Worm (Caenorhabditis elegans): ENCODE results near the gene W09G12.6.

W09G12.6 gene

ce11 chrIV:1209320-1209719 lies 22.4 kb upstream of the W09G12.6 start:
- TF ChIP-seq cnd-1 (tag; optimal IDR thresholded peaks at IDR 0.05), result no peak

ce11 chrIV:1209813-1210212 lies 21.9 kb upstream of the W09G12.6 start:
- no peak for TF ChIP-seq nhr-2 (tag; optimal IDR thresholded peaks at IDR 0.05)
- TF ChIP-seq zip-8 (tag; optimal IDR thresholded peaks at IDR 0.05), result no peak
- no peak for TF ChIP-seq flh-1 (GFP tag; optimal IDR thresholded peaks at IDR 0.05)
- no peak for TF ChIP-seq ceh-43 (GFP tag; optimal IDR thresholded peaks at IDR 0.05)
- TF ChIP-seq nhr-237 (tag; optimal IDR thresholded peaks at IDR 0.05), result no peak
- TF ChIP-seq hlh-1 (tag; optimal IDR thresholded peaks at IDR 0.05), result no peak
- TF ChIP-seq ces-1 (GFP tag; optimal IDR thresholded peaks at IDR 0.05), result no peak
- no peak for TF ChIP-seq mep-1 (tag; optimal IDR thresholded peaks at IDR 0.05)
- TF ChIP-seq lin-32 (GFP tag; optimal IDR thresholded peaks at IDR 0.05), result no peak
- TF ChIP-seq nhr-28 (tag; optimal IDR thresholded peaks at IDR 0.05), result no peak
- TF ChIP-seq pha-4 (tag; optimal IDR thresholded peaks at IDR 0.05), result no peak
- TF ChIP-seq ceh-39 (tag; optimal IDR thresholded peaks at IDR 0.05), result no peak
- TF ChIP-seq sptf-1 (tag; optimal IDR thresholded peaks at IDR 0.05), result no peak
- TF ChIP-seq drap-1 (GFP tag; optimal IDR thresholded peaks at IDR 0.05), result no peak
- no peak for TF ChIP-seq elt-1 (tag; optimal IDR thresholded peaks at IDR 0.05; ENCODE audit: borderline replicate concordance, insufficient read depth)
- TF ChIP-seq mab-5 (tag; optimal IDR thresholded peaks at IDR 0.05), result no peak
- TF ChIP-seq ceh-83 (GFP tag; optimal IDR thresholded peaks at IDR 0.05), result no peak
- TF ChIP-seq sem-2 (GFP tag; optimal IDR thresholded peaks at IDR 0.05), result no peak
- no peak for TF ChIP-seq mls-2 (tag; optimal IDR thresholded peaks at IDR 0.05)

- no peak for TF ChIP-seq mab-5 (tag; optimal IDR thresholded peaks at IDR 0.05)
Measured at ce11 chrIV:1211902-1212301, 19.8 kb upstream of the W09G12.6 start.

- TF ChIP-seq unc-120 (tag; optimal IDR thresholded peaks at IDR 0.05; ENCODE audit: poor library complexity, severe bottlenecking) (no peak), mab-5 (tag; optimal IDR thresholded peaks at IDR 0.05) (no peak), ces-1 (GFP tag; optimal IDR thresholded peaks at IDR 0.05) (peak; percentile 88)
Measured at ce11 chrIV:1212357-1212756, 19.3 kb upstream of the W09G12.6 start.

- peak; percentile 65 for TF ChIP-seq ces-1 (GFP tag; optimal IDR thresholded peaks at IDR 0.05)
- TF ChIP-seq elt-1 (tag; optimal IDR thresholded peaks at IDR 0.05; ENCODE audit: borderline replicate concordance, insufficient read depth), result no peak
Measured at ce11 chrIV:1213192-1213591, 18.5 kb upstream of the W09G12.6 start.

ce11 chrIV:1215536-1215935 lies 16.2 kb upstream of the W09G12.6 start:
- TF ChIP-seq mls-2 (tag; optimal IDR thresholded peaks at IDR 0.05), result no peak
- no peak for TF ChIP-seq lsy-2 (tag; optimal IDR thresholded peaks at IDR 0.05)
- TF ChIP-seq nhr-12 (tag; optimal IDR thresholded peaks at IDR 0.05), result no peak
- TF ChIP-seq unc-120 (tag; optimal IDR thresholded peaks at IDR 0.05; ENCODE audit: poor library complexity, severe bottlenecking), result no peak
- no peak for TF ChIP-seq drap-1 (GFP tag; optimal IDR thresholded peaks at IDR 0.05)
- no peak for TF ChIP-seq nhr-76 (tag; optimal IDR thresholded peaks at IDR 0.05)
- TF ChIP-seq tbx-8 (GFP tag; optimal IDR thresholded peaks at IDR 0.05), result no peak
- TF ChIP-seq bed-3 (GFP tag; optimal IDR thresholded peaks at IDR 0.05), result no peak
- TF ChIP-seq ceh-43 (GFP tag; optimal IDR thresholded peaks at IDR 0.05), result no peak
- TF ChIP-seq lin-32 (GFP tag; optimal IDR thresholded peaks at IDR 0.05), result no peak
- no peak for TF ChIP-seq lin-13 (tag; optimal IDR thresholded peaks at IDR 0.05)
- no peak for TF ChIP-seq hlh-1 (tag; optimal IDR thresholded peaks at IDR 0.05)
- TF ChIP-seq cnd-1 (tag; optimal IDR thresholded peaks at IDR 0.05), result no peak
- no peak for TF ChIP-seq snpc-4 (tag; optimal IDR thresholded peaks at IDR 0.05)
- TF ChIP-seq zip-8 (tag; optimal IDR thresholded peaks at IDR 0.05), result no peak
- no peak for TF ChIP-seq ceh-83 (GFP tag; optimal IDR thresholded peaks at IDR 0.05)
- no peak for TF ChIP-seq ces-1 (GFP tag; optimal IDR thresholded peaks at IDR 0.05)
- TF ChIP-seq elt-3 (tag; optimal IDR thresholded peaks at IDR 0.05), result no peak

ce11 chrIV:1216290-1216689 lies 15.4 kb upstream of the W09G12.6 start, which contains the start of gene W09G12.9:
Gene W09G12.9 (plus strand): TSS chrIV:1216590.
- TF ChIP-seq elt-3 (tag; optimal IDR thresholded peaks at IDR 0.05), result no peak
- TF ChIP-seq cnd-1 (tag; optimal IDR thresholded peaks at IDR 0.05), result no peak
- no peak for TF ChIP-seq snpc-4 (tag; optimal IDR thresholded peaks at IDR 0.05)
- no peak for TF ChIP-seq unc-39 (tag; optimal IDR thresholded peaks at IDR 0.05)
- TF ChIP-seq hlh-1 (tag; optimal IDR thresholded peaks at IDR 0.05), result no peak
- TF ChIP-seq unc-120 (tag; optimal IDR thresholded peaks at IDR 0.05; ENCODE audit: poor library complexity, severe bottlenecking), result no peak
- no peak for TF ChIP-seq nhr-28 (tag; optimal IDR thresholded peaks at IDR 0.05)
- no peak for TF ChIP-seq ceh-83 (GFP tag; optimal IDR thresholded peaks at IDR 0.05)
- no peak for TF ChIP-seq lsy-2 (tag; optimal IDR thresholded peaks at IDR 0.05)
- no peak for TF ChIP-seq drap-1 (GFP tag; optimal IDR thresholded peaks at IDR 0.05)
- TF ChIP-seq flh-1 (GFP tag; optimal IDR thresholded peaks at IDR 0.05), result no peak
- TF ChIP-seq zip-8 (tag; optimal IDR thresholded peaks at IDR 0.05), result no peak
- no peak for TF ChIP-seq blmp-1 (tag; optimal IDR thresholded peaks at IDR 0.05)
- no peak for TF ChIP-seq nhr-76 (tag; optimal IDR thresholded peaks at IDR 0.05)

All from whole organism, mixed stage, embryonic.